Fruit fly (Drosophila melanogaster) whole organism, prepupa: Measurements from ENCODE around the gene CG13002.

Experiments
- CG6163 ChIP-seq: fragments of 200-800 bp; sonication (Bioruptor generic); IDR thresholded peaks from 3 replicates; pipeline ENCODE4 v1.3.6; 2022; ENCODE audit warnings: missing biosample characterization, missing genetic modification characterization
- CG6808 ChIP-seq: fragments of 200-800 bp; sonication (Bioruptor generic); optimal IDR thresholded peaks from 3 replicates; lab custom pipeline; 2017; ENCODE audit warnings: missing biosample characterization, missing genetic modification characterization, mild to moderate bottlenecking, moderate library complexity, missing genetic modification reagents
- Hr39 ChIP-seq: fragments of 200-800 bp; sonication (Bioruptor generic); optimal IDR thresholded peaks from 2 replicates; lab custom pipeline; 2016; ENCODE audit warnings: missing biosample characterization, missing genetic modification characterization
- lz ChIP-seq: fragments of 200-800 bp; sonication (Bioruptor generic); optimal IDR thresholded peaks from 3 replicates; lab custom pipeline; 2016; ENCODE audit warnings: missing biosample characterization, missing genetic modification characterization
- salr ChIP-seq, 2 experiments: fragments of 200-800 bp; sonication (Bioruptor generic); optimal IDR thresholded peaks; 3 replicates each; lab custom pipeline; 2016 to 2018; ENCODE audit warnings: missing biosample characterization in 2 of 2, missing genetic modification characterization in 2 of 2, mild to moderate bottlenecking in 1 of 2

- no peak for TF ChIP-seq CG6163 (GFP tag; lab: Robert Waterston, UW)
- TF ChIP-seq lz = no peak
- TF ChIP-seq salr (GFP tag; optimal IDR thresholded peaks at IDR 0.05; lab: Kevin White, UChicago) = no peak
- TF ChIP-seq CG6808 = no peak
- no peak for TF ChIP-seq Hr39 (GFP tag; lab: Kevin White, UChicago)
These were observed 43.0 kb upstream of the CG13002 start for dm6 chrX:16846575-16846974.
